Worm (Caenorhabditis elegans) whole organism, L2 larva: ENCODE data around the gene hrg-10.

Experiments
- ama-1 ChIP-seq: fragments of 150-350 bp; optimal IDR thresholded peaks from 2 replicates; lab custom pipeline; 2018; ENCODE audit warnings: inconsistent platforms
- crh-2 ChIP-seq: sonication (generic microtip); optimal IDR thresholded peaks from 2 replicates; lab custom pipeline; 2017; ENCODE audit warnings: missing biosample characterization, missing genetic modification characterization
- dmd-4 ChIP-seq: sonication (generic microtip); optimal IDR thresholded peaks from 2 replicates; lab custom pipeline; 2017; ENCODE audit warnings: missing biosample characterization, missing genetic modification characterization
- elt-1 ChIP-seq: fragments of 150-350 bp; optimal IDR thresholded peaks from 2 replicates; lab custom pipeline; 2014; ENCODE audit warnings: missing biosample characterization, missing genetic modification characterization
- elt-3 ChIP-seq: sonication (generic microtip); optimal IDR thresholded peaks from 2 replicates; lab custom pipeline; 2017; ENCODE audit warnings: missing biosample characterization, missing genetic modification characterization
- lin-13 ChIP-seq: fragments of 150-350 bp; optimal IDR thresholded peaks from 2 replicates; lab custom pipeline; 2014; ENCODE audit warnings: missing biosample characterization, missing genetic modification reagents, missing genetic modification characterization
- nhr-11 ChIP-seq: fragments of 150-350 bp; optimal IDR thresholded peaks from 2 replicates; lab custom pipeline; 2014; ENCODE audit warnings: missing biosample characterization, missing genetic modification characterization
- snpc-4 ChIP-seq: fragments of 150-350 bp; optimal IDR thresholded peaks from 2 replicates; lab custom pipeline; 2014; ENCODE audit warnings: missing biosample characterization, missing genetic modification characterization
- unc-62 ChIP-seq: fragments of 150-350 bp; optimal IDR thresholded peaks from 2 replicates; lab custom pipeline; 2014; ENCODE audit warnings: missing biosample characterization, missing genetic modification reagents, missing genetic modification characterization
- zag-1 ChIP-seq: fragments of 150-350 bp; optimal IDR thresholded peaks from 2 replicates; lab custom pipeline; 2014; ENCODE audit warnings: missing biosample characterization, missing genetic modification characterization
- ztf-1 ChIP-seq: fragments of 200-800 bp; sonication (Bioruptor generic); conservative IDR thresholded peaks from 2 replicates; pipeline ENCODE4 v1.3.6; 2022; ENCODE audit warnings: missing genetic modification characterization, missing compliant biosample characterization

- TF ChIP-seq ama-1 (lab: Kevin White, UChicago): no peak
- TF ChIP-seq zag-1 (tag; lab: Kevin White, UChicago): no peak
- no peak for TF ChIP-seq unc-62
- peak; percentile 55 for TF ChIP-seq crh-2 (tag; lab: Kevin White, UChicago)
- TF ChIP-seq nhr-11 (tag; lab: Kevin White, UChicago): no peak
- peak; percentile 9 for TF ChIP-seq snpc-4
- TF ChIP-seq dmd-4 (tag; lab: Kevin White, UChicago): no peak
- no peak for TF ChIP-seq elt-1 (tag; lab: Kevin White, UChicago)
- no peak for TF ChIP-seq ztf-1
- TF ChIP-seq lin-13 (GFP tag; lab: Kevin White, UChicago): peak; percentile 49
- TF ChIP-seq elt-3 (tag; lab: Kevin White, UChicago): no peak
Measured at ce11 chrV:18980980-18981529, 23.9 kb upstream of the hrg-10 start, which contains the start of the genes mrps-35 and sws-1.
